Worm (Caenorhabditis elegans) whole organism, early embryonic: ENCODE measurements around the gene nas-25.

ENCODE experiments used
- ama-1 ChIP-seq: fragments of 150-350 bp; optimal IDR thresholded peaks from 2 replicates; lab custom pipeline; 2014
- ceh-36 ChIP-seq: sonication (generic microtip); optimal IDR thresholded peaks from 2 replicates; lab custom pipeline; 2016; ENCODE audit warnings: missing genetic modification characterization, inconsistent platforms, missing compliant biosample characterization
- flt-1 ChIP-seq: fragments of 200-800 bp; sonication (Bioruptor generic); IDR thresholded peaks from 2 replicates; pipeline ENCODE4 v1.3.6; 2022; ENCODE audit warnings: missing genetic modification characterization, missing compliant biosample characterization
- hmbx-1 ChIP-seq: sonication (generic microtip); optimal IDR thresholded peaks from 2 replicates; lab custom pipeline; 2016; ENCODE audit warnings: mild to moderate bottlenecking, missing genetic modification characterization, missing compliant biosample characterization
- hmg-4 ChIP-seq: fragments of 200-800 bp; sonication (Bioruptor generic); optimal IDR thresholded peaks from 2 replicates; lab custom pipeline; 2018; ENCODE audit warnings: mild to moderate bottlenecking, missing genetic modification characterization, missing compliant biosample characterization
- hnd-1 ChIP-seq: sonication (generic microtip); optimal IDR thresholded peaks from 2 replicates; lab custom pipeline; 2016; ENCODE audit warnings: missing genetic modification characterization, missing compliant biosample characterization
- sea-1 ChIP-seq: fragments of 200-800 bp; sonication (Bioruptor generic); conservative IDR thresholded peaks from 2 replicates; pipeline ENCODE4 v1.3.6; 2022; ENCODE audit warnings: missing genetic modification characterization, missing compliant biosample characterization
- tbx-11 ChIP-seq: fragments of 200-800 bp; sonication (Bioruptor generic); IDR thresholded peaks from 2 replicates; pipeline ENCODE4 v1.3.6; 2022; ENCODE audit warnings: missing genetic modification characterization, missing compliant biosample characterization

ce11 chrII:8795227-8795626 is 30.6 kb upstream of the nas-25 start:
- TF ChIP-seq ama-1 (lab: Kevin White, UChicago) (no peak), sea-1 (GFP tag; lab: Robert Waterston, UW) (no peak), tbx-11 (GFP tag; lab: Robert Waterston, UW) (no peak), hmg-4 (no peak), hnd-1 (tag; lab: Kevin White, UChicago) (no peak), flt-1 (GFP tag; lab: Robert Waterston, UW) (no peak), hmbx-1 (tag; lab: Kevin White, UChicago) (no peak), ceh-36 (tag; lab: Kevin White, UChicago) (no peak)
